Fruit fly (Drosophila melanogaster): ENCODE measurements around the gene CstF50.

CstF50 gene

DNA sequence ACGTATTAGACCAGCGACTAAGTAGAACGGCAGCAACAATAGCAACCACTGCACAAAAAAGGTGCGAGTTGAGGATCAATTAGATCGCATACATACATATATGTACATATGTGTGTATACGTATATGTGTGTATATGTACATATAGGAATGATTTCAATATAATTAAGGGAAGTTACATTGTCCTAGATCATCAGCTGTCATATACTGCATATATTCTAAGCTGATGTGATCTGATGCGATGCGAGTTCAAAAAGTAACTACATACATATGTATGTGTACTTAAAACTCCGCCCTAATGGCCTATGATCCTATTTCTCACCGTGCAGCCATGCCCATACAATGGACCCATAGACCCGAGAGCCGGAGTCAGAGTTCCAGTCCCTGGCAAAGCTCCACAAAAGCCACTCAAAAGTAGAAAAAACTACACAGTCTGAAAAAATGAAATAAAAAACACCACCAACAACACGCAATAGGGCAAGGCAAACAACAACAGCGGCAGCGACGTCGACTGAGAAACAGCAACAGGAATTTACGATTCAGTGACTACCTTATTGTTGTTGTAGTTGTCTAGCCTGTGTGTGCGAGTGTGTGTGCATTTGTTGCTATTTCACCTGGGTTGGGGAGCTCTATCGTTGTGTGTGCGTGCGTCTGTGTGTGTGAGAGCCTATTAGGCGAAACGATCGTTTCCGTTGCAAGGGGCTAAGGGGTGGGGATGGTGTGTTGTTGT lies 13.4 kb downstream of the CstF50 start:
- TF ChIP-seq CG31627 (GFP tag; optimal IDR thresholded peaks at IDR 0.05) (no peak), pdm3 (GFP tag; optimal IDR thresholded peaks at IDR 0.05) (peak; percentile 48), achi (GFP tag; optimal IDR thresholded peaks at IDR 0.05) (peak; percentile 38), CG6808 (GFP tag; optimal IDR thresholded peaks at IDR 0.05) (peak; percentile 29), Eip78C (GFP tag) (peak; percentile 85), CG6276 (GFP tag; optimal IDR thresholded peaks at IDR 0.05) (peak; percentile 66), Hr38 (GFP tag; optimal IDR thresholded peaks at IDR 0.05) (no peak), Gug (GFP tag; IDR thresholded peaks at IDR 0.05) (peak; percentile 43; the same call in 1 of the 2 replicates), Lpt (GFP tag; optimal IDR thresholded peaks at IDR 0.05) (no peak), acj6 (GFP tag; optimal IDR thresholded peaks at IDR 0.05) (peak; percentile 34), CG6163 (GFP tag; IDR thresholded peaks at IDR 0.05) (0 out of 3 replicates have a peak, but pooled peaks have one; percentile 23), dac (GFP tag; optimal IDR thresholded peaks at IDR 0.05) (peak; percentile 33), fd59A (GFP tag; optimal IDR thresholded peaks at IDR 0.05) (peak; percentile 22), CG15336 (GFP tag; IDR thresholded peaks at IDR 0.05) (peak; percentile 67), Sox102F (GFP tag; optimal IDR thresholded peaks at IDR 0.05) (no peak), CG6792 (GFP tag; optimal IDR thresholded peaks at IDR 0.05) (no peak), CG3919 (GFP tag; optimal IDR thresholded peaks at IDR 0.05) (peak; percentile 51), CG3032 (tag; optimal IDR thresholded peaks at IDR 0.05) (peak; percentile 9), CG34406 (GFP tag; optimal IDR thresholded peaks at IDR 0.05) (no peak), net (GFP tag; optimal IDR thresholded peaks at IDR 0.05) (no peak), CG11294 (GFP tag; IDR thresholded peaks at IDR 0.05) (peak; percentile 40; the same call in 1 of the 2 replicates), OdsH (GFP tag; optimal IDR thresholded peaks at IDR 0.05) (peak; percentile 40), salr (GFP tag; optimal IDR thresholded peaks at IDR 0.05) (peak in 1 of 2 experiments; percentile 72), Sox14 (GFP tag; optimal IDR thresholded peaks at IDR 0.05) (peak; percentile 63), Hr4 (GFP tag; optimal IDR thresholded peaks at IDR 0.05) (peak; percentile 61), CG11902 (GFP tag; optimal IDR thresholded peaks at IDR 0.05) (no peak), Eip75B (GFP tag; optimal IDR thresholded peaks at IDR 0.05) (peak; percentile 36), CG10631 (GFP tag; optimal IDR thresholded peaks at IDR 0.05) (peak; percentile 67), CG32006 (GFP tag; optimal IDR thresholded peaks at IDR 0.05) (peak; percentile 77), CG4318 (GFP tag; optimal IDR thresholded peaks at IDR 0.05) (peak; percentile 51), dsx (GFP tag; optimal IDR thresholded peaks at IDR 0.05; ENCODE audit: poor library complexity, severe bottlenecking) (no peak), esn (GFP tag; optimal IDR thresholded peaks at IDR 0.05) (no peak), CG6854 (GFP tag; optimal IDR thresholded peaks at IDR 0.05) (no peak), ss (GFP tag; optimal IDR thresholded peaks at IDR 0.05) (peak in 1 of 2 experiments; percentile 75), fkh (GFP tag; optimal IDR thresholded peaks at IDR 0.05) (peak; percentile 21), CG8119 (GFP tag; IDR thresholded peaks at IDR 0.05) (peak; percentile 65; the same call in 1 of the 3 replicates), CG16779 (tag; optimal IDR thresholded peaks at IDR 0.05) (peak; percentile 20)

DNA sequence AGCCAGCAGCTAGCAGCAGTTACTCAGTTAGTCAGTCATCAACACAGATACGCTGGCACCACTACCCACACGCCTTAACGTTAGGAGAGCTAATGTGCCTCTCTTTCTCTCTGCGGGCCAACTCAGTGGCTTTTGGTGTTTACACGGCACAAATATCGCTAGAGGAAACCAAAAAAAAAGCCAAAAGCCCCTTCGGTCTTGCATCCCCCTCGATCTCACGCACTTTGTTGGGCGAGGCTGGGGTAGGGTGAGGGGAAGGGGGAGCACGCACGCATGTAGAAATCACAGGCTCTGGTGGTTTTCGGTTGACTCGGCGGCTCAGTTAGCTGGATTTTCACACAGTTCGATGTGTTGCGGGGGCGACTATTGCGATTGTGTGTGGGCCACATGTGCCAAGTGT lies 14.8 kb downstream of the CstF50 start:
- TF ChIP-seq fkh (GFP tag; optimal IDR thresholded peaks at IDR 0.05) (peak; percentile 95), Hr4 (GFP tag; optimal IDR thresholded peaks at IDR 0.05) (no peak), CG15336 (GFP tag; IDR thresholded peaks at IDR 0.05) (peak; percentile 23; the same call in 1 of the 2 replicates), CG3919 (GFP tag; optimal IDR thresholded peaks at IDR 0.05) (no peak), fd85E (GFP tag; optimal IDR thresholded peaks at IDR 0.05) (no peak), CG6163 (GFP tag; IDR thresholded peaks at IDR 0.05) (0 out of 3 replicates have a peak, but pooled peaks have one; percentile 23), CG10631 (GFP tag; optimal IDR thresholded peaks at IDR 0.05) (no peak)

Data from whole organism, prepupa.